Worm (Caenorhabditis elegans): ENCODE results near the gene C23H3.2.

Gene C23H3.2

DNA sequence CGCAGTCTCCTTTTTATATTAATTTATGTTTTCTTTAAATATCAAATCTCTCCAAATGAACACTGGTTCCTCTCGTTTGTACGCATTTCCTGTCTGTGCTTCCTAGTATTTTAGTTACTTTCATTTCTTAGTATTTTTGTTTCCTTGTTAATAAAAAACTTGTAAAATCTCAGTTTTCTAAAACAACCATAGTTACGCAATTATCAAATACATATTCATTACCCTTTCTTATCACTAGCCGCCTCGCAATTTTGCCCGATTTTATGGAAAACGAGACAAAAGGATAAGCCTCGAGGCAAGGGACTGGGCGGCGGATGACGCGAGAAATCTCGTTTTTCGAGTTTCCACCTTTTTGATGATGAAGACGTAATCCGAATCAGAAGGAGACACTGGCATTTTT is 50.2 kb downstream of the C23H3.2 start, which contains the start of gene C50D2.1:
C50D2.1 (plus strand) TSS at position 301 of the 400 bp plus-strand sequence.
- TF ChIP-seq nhr-76 (tag; optimal IDR thresholded peaks at IDR 0.05), result no peak
- no peak for TF ChIP-seq lsy-12 (tag; optimal IDR thresholded peaks at IDR 0.05)
- no peak for TF ChIP-seq elt-3 (tag; optimal IDR thresholded peaks at IDR 0.05)

DNA sequence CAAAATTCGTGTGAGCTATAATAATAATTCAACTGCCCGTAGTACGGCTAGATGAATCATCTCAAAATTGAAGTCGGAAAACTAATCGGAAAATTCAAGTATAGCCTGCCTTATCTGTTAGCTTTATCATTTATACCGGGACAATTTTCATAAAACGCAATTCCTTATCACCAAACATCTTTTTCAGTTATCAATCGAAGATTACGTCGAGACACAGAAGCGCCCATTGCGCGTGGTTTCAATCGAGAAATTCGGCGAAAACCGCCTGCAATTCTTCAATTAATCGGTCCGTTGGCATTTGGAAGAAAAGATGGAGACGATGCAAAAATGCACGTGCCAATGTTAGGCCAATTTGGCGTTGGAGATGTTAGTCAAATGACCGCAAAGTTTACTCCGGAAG is 51.1 kb downstream of the C23H3.2 start:
- TF ChIP-seq fos-1 (tag; optimal IDR thresholded peaks at IDR 0.05) (no peak), nhr-43 (tag; optimal IDR thresholded peaks at IDR 0.05; ENCODE audit: poor library complexity, severe bottlenecking) (no peak), nhr-25 (tag; optimal IDR thresholded peaks at IDR 0.05) (peak; percentile 22), nfya-1 (tag; optimal IDR thresholded peaks at IDR 0.05; ENCODE audit: insufficient read depth) (no peak), ztf-4 (tag; optimal IDR thresholded peaks at IDR 0.05) (no peak), egl-27 (tag; optimal IDR thresholded peaks at IDR 0.05) (no peak), nhr-77 (tag; optimal IDR thresholded peaks at IDR 0.05) (no peak), elt-2 (tag; optimal IDR thresholded peaks at IDR 0.05) (peak; percentile 15), ceh-82 (tag; optimal IDR thresholded peaks at IDR 0.05) (no peak), lin-15B (tag; optimal IDR thresholded peaks at IDR 0.05) (no peak), aly-2 (tag; optimal IDR thresholded peaks at IDR 0.05) (no peak), pha-4 (tag; optimal IDR thresholded peaks at IDR 0.05) (no peak), snpc-4 (tag; optimal IDR thresholded peaks at IDR 0.05) (no peak), lsy-12 (tag; optimal IDR thresholded peaks at IDR 0.05) (no peak)
